Worm (Caenorhabditis elegans): Measurements from ENCODE around the gene dcap-1.
"Not testable (repeated sequence)": the region's sequence is repeated elsewhere in the genome, so short reads cannot be mapped to it uniquely, and the experiment has no call there.

dcap-1 gene

ce11 chrIV:1055734-1056133, 1.1 kb upstream of the dcap-1 start:
- TF ChIP-seq snpc-4 (tag; optimal IDR thresholded peaks at IDR 0.05) (no peak), eor-1 (tag; optimal IDR thresholded peaks at IDR 0.05) (no peak), unc-62 (GFP tag; optimal IDR thresholded peaks at IDR 0.05) (no peak), nhr-23 (tag; optimal IDR thresholded peaks at IDR 0.05) (no peak), mml-1 (tag; optimal IDR thresholded peaks at IDR 0.05) (no peak), lsy-12 (tag; optimal IDR thresholded peaks at IDR 0.05) (no peak), daf-12 (tag; optimal IDR thresholded peaks at IDR 0.05) (no peak), nhr-67 (tag; optimal IDR thresholded peaks at IDR 0.05) (no peak), pha-4 (tag; optimal IDR thresholded peaks at IDR 0.05) (no peak), jun-1 (tag; optimal IDR thresholded peaks at IDR 0.05) (no peak), elt-3 (tag; optimal IDR thresholded peaks at IDR 0.05) (no peak), zag-1 (tag; optimal IDR thresholded peaks at IDR 0.05) (no peak), fkh-2 (tag; optimal IDR thresholded peaks at IDR 0.05) (no peak), nhr-28 (tag; optimal IDR thresholded peaks at IDR 0.05) (no peak), tbx-2 (tag; optimal IDR thresholded peaks at IDR 0.05) (no peak), skn-1 (tag; optimal IDR thresholded peaks at IDR 0.05) (no peak), aly-2 (tag; optimal IDR thresholded peaks at IDR 0.05) (no peak), unc-39 (tag; optimal IDR thresholded peaks at IDR 0.05) (no peak), R02D3.7 (tag; optimal IDR thresholded peaks at IDR 0.05) (no peak)

DNA sequence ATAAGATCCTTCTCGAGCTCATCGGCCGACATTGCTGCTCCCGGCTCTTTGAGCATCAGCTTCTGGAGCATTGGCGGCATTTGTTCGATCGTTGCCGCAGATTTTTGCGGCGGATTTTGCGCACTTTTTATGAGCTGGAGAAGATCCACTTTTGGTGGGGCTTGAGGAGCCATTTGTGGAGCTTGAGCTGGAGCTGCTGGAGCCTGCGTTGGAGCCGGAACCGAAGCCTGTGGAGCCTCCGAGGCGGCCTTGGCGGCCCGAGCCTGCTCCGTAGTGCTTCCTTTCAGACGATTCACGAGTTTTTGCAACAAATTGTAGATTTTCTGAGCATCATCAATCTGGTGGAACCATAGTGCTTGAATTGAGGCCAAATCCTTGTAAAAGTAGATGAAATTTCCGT, 605 bp downstream of the dcap-1 start:
- no peak for TF ChIP-seq fkh-10 (GFP tag; optimal IDR thresholded peaks at IDR 0.05)
- TF ChIP-seq nhr-12 (tag; optimal IDR thresholded peaks at IDR 0.05) = no peak
- TF ChIP-seq lin-15B (tag; optimal IDR thresholded peaks at IDR 0.05) = no peak
- TF ChIP-seq ceh-82 (tag; optimal IDR thresholded peaks at IDR 0.05) = no peak
- no peak for TF ChIP-seq ama-1 (optimal IDR thresholded peaks at IDR 0.05)
- TF ChIP-seq ceh-16 (tag; optimal IDR thresholded peaks at IDR 0.05) = no peak
- TF ChIP-seq pqm-1 (tag; optimal IDR thresholded peaks at IDR 0.05) = no peak
- no peak for TF ChIP-seq daf-12 (tag; optimal IDR thresholded peaks at IDR 0.05)
- no peak for TF ChIP-seq fkh-2 (tag; optimal IDR thresholded peaks at IDR 0.05)
- no peak for TF ChIP-seq tbx-2 (tag; optimal IDR thresholded peaks at IDR 0.05)
- no peak for TF ChIP-seq zag-1 (tag; optimal IDR thresholded peaks at IDR 0.05)
- TF ChIP-seq jun-1 (tag; optimal IDR thresholded peaks at IDR 0.05) = no peak

- not testable (repeated sequence) for TF ChIP-seq mml-1, ztf-11, egl-5 (tag; optimal IDR thresholded peaks at IDR 0.05)
Measured at ce11 chrIV:1051636-1052133, 2.9 kb downstream of the dcap-1 start, which contains the start of gene Y55F3AM.21. TSS of gene Y55F3AM.21 (minus strand) at chrIV:1051686.

ce11 chrIV:1046996-1047395, 7.6 kb downstream of the dcap-1 start:
- TF ChIP-seq ceh-28 (tag; optimal IDR thresholded peaks at IDR 0.05) (peak; percentile 53), lin-39 (tag; optimal IDR thresholded peaks at IDR 0.05) (no peak), elt-3 (tag; optimal IDR thresholded peaks at IDR 0.05) (no peak), egl-27 (tag; optimal IDR thresholded peaks at IDR 0.05) (no peak)

DNA sequence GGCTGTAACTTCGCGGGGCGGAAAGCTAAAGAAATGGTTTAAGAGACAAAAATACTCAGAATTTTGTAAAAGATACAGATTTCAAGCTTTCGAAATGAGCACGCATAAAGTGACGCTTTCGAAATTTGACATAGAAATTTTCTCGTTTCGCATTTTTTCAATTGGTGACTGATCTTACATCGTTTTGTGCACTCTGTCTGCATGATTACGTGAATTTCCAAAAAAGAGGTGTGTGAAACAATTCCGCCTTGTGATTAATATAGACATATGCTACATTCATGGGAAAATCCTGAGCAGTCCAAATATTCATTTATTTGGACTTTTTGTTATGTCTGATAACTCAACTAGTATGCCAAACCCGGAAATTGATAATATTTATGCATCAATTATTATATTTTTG, 8.9 kb downstream of the dcap-1 start, which contains the start of gene srx-12:
TSS of gene srx-12 (plus strand) at position 301 of the 400 bp plus-strand sequence.
- no peak for TF ChIP-seq nhr-43 (tag; optimal IDR thresholded peaks at IDR 0.05; ENCODE audit: poor library complexity, severe bottlenecking)
- TF ChIP-seq unc-39 (tag; optimal IDR thresholded peaks at IDR 0.05) = no peak
- no peak for TF ChIP-seq ZK546.5 (tag; optimal IDR thresholded peaks at IDR 0.05)
- no peak for TF ChIP-seq elt-2 (tag; optimal IDR thresholded peaks at IDR 0.05)
- TF ChIP-seq nhr-12 (tag; optimal IDR thresholded peaks at IDR 0.05) = no peak
- no peak for TF ChIP-seq unc-62 (GFP tag; optimal IDR thresholded peaks at IDR 0.05)
- no peak for TF ChIP-seq hmg-11 (tag; optimal IDR thresholded peaks at IDR 0.05)
- no peak for TF ChIP-seq daf-12 (tag; optimal IDR thresholded peaks at IDR 0.05)
- TF ChIP-seq pha-4 (tag; optimal IDR thresholded peaks at IDR 0.05) = no peak
- no peak for TF ChIP-seq fkh-10 (GFP tag; optimal IDR thresholded peaks at IDR 0.05)
- TF ChIP-seq eor-1 (tag; optimal IDR thresholded peaks at IDR 0.05) = no peak
- TF ChIP-seq ceh-82 (tag; optimal IDR thresholded peaks at IDR 0.05) = no peak
- no peak for TF ChIP-seq snpc-4 (tag; optimal IDR thresholded peaks at IDR 0.05)
- no peak for TF ChIP-seq lin-15B (tag; optimal IDR thresholded peaks at IDR 0.05)

Measured in whole organism, L3 larva.